Worm (Caenorhabditis elegans): ENCODE measurements around the gene srd-1.

- TF ChIP-seq jun-1 (tag; optimal IDR thresholded peaks at IDR 0.05), result no peak
- TF ChIP-seq egl-27 (tag; optimal IDR thresholded peaks at IDR 0.05), result no peak
Observed at ce11 chrII:10189369-10189768, 6.8 kb upstream of the srd-1 start, which contains the start of gene cdc-25.4.
